Worm (Caenorhabditis elegans) whole organism, L3 larva: ENCODE measurements around the gene sri-47.
"Not testable (repeated sequence)": the region's sequence is repeated elsewhere in the genome, so short reads cannot be mapped to it uniquely, and the experiment has no call there.

Source experiments
- aly-2 ChIP-seq: fragments of 150-350 bp; optimal IDR thresholded peaks from 2 replicates; lab custom pipeline; 2014; ENCODE audit warnings: missing biosample characterization, missing genetic modification characterization
- ceh-16 ChIP-seq: sonication (generic microtip); optimal IDR thresholded peaks from 2 replicates; lab custom pipeline; 2017; ENCODE audit warnings: missing biosample characterization, missing genetic modification characterization
- ceh-28 ChIP-seq: fragments of 150-350 bp; optimal IDR thresholded peaks from 2 replicates; lab custom pipeline; 2014; ENCODE audit warnings: missing biosample characterization, missing genetic modification reagents, missing genetic modification characterization
- ceh-82 ChIP-seq: fragments of 150-350 bp; optimal IDR thresholded peaks from 2 replicates; lab custom pipeline; 2014; ENCODE audit warnings: missing biosample characterization, missing genetic modification characterization
- ceh-9 ChIP-seq: sonication (generic microtip); optimal IDR thresholded peaks from 2 replicates; lab custom pipeline; 2018; ENCODE audit warnings: missing biosample characterization, missing genetic modification characterization
- daf-12 ChIP-seq: fragments of 150-350 bp; optimal IDR thresholded peaks from 2 replicates; lab custom pipeline; 2014; ENCODE audit warnings: missing biosample characterization, missing genetic modification reagents, missing genetic modification characterization
- egl-27 ChIP-seq: sonication (generic microtip); optimal IDR thresholded peaks from 4 replicates; lab custom pipeline; 2017; ENCODE audit warnings: missing biosample characterization, missing genetic modification reagents, missing genetic modification characterization
- egl-5 ChIP-seq: fragments of 150-350 bp; optimal IDR thresholded peaks from 2 replicates; lab custom pipeline; 2017; ENCODE audit warnings: missing biosample characterization, missing genetic modification reagents, missing genetic modification characterization, inconsistent platforms
- elt-2 ChIP-seq: sonication (generic microtip); optimal IDR thresholded peaks from 2 replicates; lab custom pipeline; 2016; ENCODE audit warnings: missing genetic modification reagents, mild to moderate bottlenecking, missing genetic modification characterization, missing compliant biosample characterization
- elt-3 ChIP-seq, 3 experiments: fragments of 150-350 bp in 1 of 3; sonication (generic microtip) in 2 of 3; optimal IDR thresholded peaks; 2 replicates in 2 of 3; 4 replicates in 1 of 3; lab custom pipeline; 2014 to 2017; ENCODE audit warnings: missing biosample characterization in 3 of 3, missing genetic modification characterization in 3 of 3
- eor-1 ChIP-seq, 2 experiments: fragments of 150-350 bp; optimal IDR thresholded peaks; 2 replicates each; lab custom pipeline; 2014 to 2018; ENCODE audit warnings: missing biosample characterization in 2 of 2, missing genetic modification characterization in 2 of 2
- fkh-10 ChIP-seq: sonication (generic microtip); optimal IDR thresholded peaks from 2 replicates; lab custom pipeline; 2017; ENCODE audit warnings: missing biosample characterization, missing genetic modification reagents, missing genetic modification characterization
- fkh-2 ChIP-seq: fragments of 150-350 bp; optimal IDR thresholded peaks from 2 replicates; lab custom pipeline; 2014; ENCODE audit warnings: missing biosample characterization, missing genetic modification reagents, missing genetic modification characterization
- lin-39 ChIP-seq: fragments of 150-350 bp; optimal IDR thresholded peaks from 2 replicates; lab custom pipeline; 2018; ENCODE audit warnings: missing biosample characterization, missing genetic modification reagents, missing genetic modification characterization
- lsy-12 ChIP-seq: sonication (generic microtip); optimal IDR thresholded peaks from 2 replicates; lab custom pipeline; 2016; ENCODE audit warnings: mild to moderate bottlenecking, missing genetic modification characterization, missing compliant biosample characterization
- mdl-1 ChIP-seq: fragments of 150-350 bp; optimal IDR thresholded peaks from 2 replicates; lab custom pipeline; 2014; ENCODE audit warnings: missing biosample characterization, missing genetic modification characterization
- nfya-1 ChIP-seq: sonication (generic microtip); optimal IDR thresholded peaks from 2 replicates; lab custom pipeline; 2017; ENCODE audit warnings: missing genetic modification characterization, mild to moderate bottlenecking, missing compliant biosample characterization, antibody characterized with exemption, moderate library complexity; ENCODE audit not compliant: insufficient read depth
- nhr-11 ChIP-seq: fragments of 150-350 bp; optimal IDR thresholded peaks from 2 replicates; lab custom pipeline; 2014; ENCODE audit warnings: missing biosample characterization, missing genetic modification characterization
- nhr-12 ChIP-seq: fragments of 150-350 bp; optimal IDR thresholded peaks from 2 replicates; lab custom pipeline; 2014; ENCODE audit warnings: missing biosample characterization, missing genetic modification characterization
- nhr-237 ChIP-seq: fragments of 150-350 bp; optimal IDR thresholded peaks from 2 replicates; lab custom pipeline; 2014; ENCODE audit warnings: missing biosample characterization, missing genetic modification characterization
- nhr-25 ChIP-seq: sonication (generic microtip); optimal IDR thresholded peaks from 2 replicates; lab custom pipeline; 2017; ENCODE audit warnings: missing biosample characterization, missing genetic modification characterization
- nhr-43 ChIP-seq: sonication (generic microtip); optimal IDR thresholded peaks from 2 replicates; lab custom pipeline; 2016; ENCODE audit warnings: mild to moderate bottlenecking, missing genetic modification characterization, missing compliant biosample characterization; ENCODE audit not compliant: poor library complexity, severe bottlenecking
- nhr-67 ChIP-seq: fragments of 150-350 bp; optimal IDR thresholded peaks from 2 replicates; lab custom pipeline; 2014; ENCODE audit warnings: missing biosample characterization, missing genetic modification characterization
- nhr-76 ChIP-seq: fragments of 150-350 bp; sonication (generic microtip); optimal IDR thresholded peaks from 5 replicates; lab custom pipeline; 2014; ENCODE audit warnings: missing biosample characterization, missing genetic modification characterization
- nhr-77 ChIP-seq: fragments of 150-350 bp; optimal IDR thresholded peaks from 2 replicates; lab custom pipeline; 2014; ENCODE audit warnings: missing biosample characterization, missing genetic modification characterization
- pqm-1 ChIP-seq: fragments of 150-350 bp; optimal IDR thresholded peaks from 2 replicates; lab custom pipeline; 2017; ENCODE audit warnings: missing biosample characterization, missing genetic modification characterization, inconsistent platforms
- skn-1 ChIP-seq: fragments of 150-350 bp; optimal IDR thresholded peaks from 2 replicates; lab custom pipeline; 2014; ENCODE audit warnings: missing biosample characterization, missing genetic modification characterization
- unc-39 ChIP-seq: sonication (generic microtip); optimal IDR thresholded peaks from 4 replicates; lab custom pipeline; 2017; ENCODE audit warnings: missing biosample characterization, missing genetic modification characterization
- unc-62 ChIP-seq: fragments of 150-350 bp; sonication (generic microtip); optimal IDR thresholded peaks from 4 replicates; lab custom pipeline; 2014; ENCODE audit warnings: missing biosample characterization, missing genetic modification reagents, missing genetic modification characterization

sri-47 gene

ce11 chrII:2665606-2666005, 8.9 kb downstream of the sri-47 start, which contains the start of gene F22E5.22:
Gene F22E5.22, plus strand, starts transcription at chrII:2665906.
- TF ChIP-seq ceh-82 (tag; lab: Kevin White, UChicago) (no peak), skn-1 (tag; lab: Kevin White, UChicago) (no peak), nhr-77 (tag; lab: Kevin White, UChicago) (no peak), nhr-237 (tag; lab: Kevin White, UChicago) (no peak), elt-2 (no peak), fkh-2 (tag; lab: Kevin White, UChicago) (no peak), nhr-25 (no peak), ceh-28 (tag; lab: Kevin White, UChicago) (no peak), elt-3 (tag; optimal IDR thresholded peaks at IDR 0.05; lab: Kevin White, UChicago) (no peak), nhr-11 (tag; lab: Kevin White, UChicago) (no peak), nhr-76 (no peak), ceh-9 (tag; lab: Kevin White, UChicago) (no peak), egl-5 (tag; lab: Kevin White, UChicago) (no peak)

ce11 chrII:2672320-2672719, 15.6 kb downstream of the sri-47 start, which contains the start of gene sri-57:
Gene sri-57, minus strand, starts transcription at chrII:2672420.
- not testable (repeated sequence) for TF ChIP-seq unc-39; ceh-82 (tag; lab: Kevin White, UChicago); lsy-12 (tag; lab: Kevin White, UChicago)

- not testable (repeated sequence) for TF ChIP-seq unc-62 (GFP tag; lab: Kevin White, UChicago); nhr-25; lin-39 (tag; lab: Kevin White, UChicago)
These were observed 16.8 kb downstream of the sri-47 start, which contains the start of the genes F22E5.20 and F22E5.1 for ce11 chrII:2673534-2673933. Gene F22E5.20, minus strand, starts transcription at chrII:2673634. Gene F22E5.1, plus strand, starts transcription at chrII:2673775.

ce11 chrII:2677534-2678168, 20.9 kb downstream of the sri-47 start, which contains the start of gene F22E5.17:
Gene F22E5.17, plus strand, starts transcription at chrII:2678041.
- TF ChIP-seq elt-2 (peak; percentile 94), pqm-1 (tag; lab: Kevin White, UChicago) (peak; percentile 69), skn-1 (tag; lab: Kevin White, UChicago) (peak; percentile 4), nhr-43 (tag; lab: Kevin White, UChicago) (no peak)

- TF ChIP-seq ceh-82 (tag; lab: Kevin White, UChicago) (no peak), ceh-9 (tag; lab: Kevin White, UChicago) (no peak), nhr-12 (tag; lab: Kevin White, UChicago) (no peak), egl-27 (tag; lab: Kevin White, UChicago) (no peak), mdl-1 (tag; lab: Kevin White, UChicago) (no peak), nhr-67 (tag; lab: Kevin White, UChicago) (no peak)
These were observed 24.4 kb downstream of the sri-47 start, which contains the start of gene F34D6.1 for ce11 chrII:2681118-2681517. Gene F34D6.1, minus strand, starts transcription at chrII:2681218.

ce11 chrII:2684208-2684607, 27.5 kb downstream of the sri-47 start, which contains the start of gene ceh-87:
Gene ceh-87, minus strand, starts transcription at chrII:2684308.
- TF ChIP-seq nhr-11 (tag; lab: Kevin White, UChicago): no peak
- no peak for TF ChIP-seq fkh-10 (GFP tag; lab: Kevin White, UChicago)
- no peak for TF ChIP-seq nhr-12 (tag; lab: Kevin White, UChicago)
- no peak for TF ChIP-seq nhr-237 (tag; lab: Kevin White, UChicago)
- no peak for TF ChIP-seq nfya-1 (tag; lab: Kevin White, UChicago)
- TF ChIP-seq daf-12 (tag; lab: Kevin White, UChicago): no peak
- TF ChIP-seq ceh-16: no peak
- TF ChIP-seq mdl-1 (tag; lab: Kevin White, UChicago): no peak
- no peak for TF ChIP-seq aly-2 (tag; lab: Kevin White, UChicago)
- no peak for TF ChIP-seq eor-1 (tag; optimal IDR thresholded peaks at IDR 0.05; lab: Kevin White, UChicago)
